Fruit fly (Drosophila melanogaster) whole organism, embryonic: Measurements from ENCODE around the gene kraken.

Experiments
- Blimp-1 ChIP-seq: fragments of 200-800 bp; sonication (Bioruptor generic); optimal IDR thresholded peaks from 3 replicates; lab custom pipeline; 2018; ENCODE audit warnings: missing biosample characterization, missing genetic modification characterization, mild to moderate bottlenecking, moderate library complexity, missing genetic modification reagents
- CG10654 ChIP-seq: fragments of 200-800 bp; sonication (Bioruptor generic); optimal IDR thresholded peaks from 2 replicates; lab custom pipeline; 2016; ENCODE audit warnings: missing biosample characterization, missing genetic modification characterization
- CG11695 ChIP-seq: fragments of 200-800 bp; sonication (Bioruptor generic); IDR thresholded peaks from 3 replicates; pipeline ENCODE4 v1.3.6; 2022; ENCODE audit warnings: missing biosample characterization, missing genetic modification characterization
- CG11723 ChIP-seq: fragments of 200-800 bp; sonication (Bioruptor generic); optimal IDR thresholded peaks from 2 replicates; lab custom pipeline; 2017; ENCODE audit warnings: missing biosample characterization, mild to moderate bottlenecking, missing genetic modification characterization
- CG12236 ChIP-seq: fragments of 200-800 bp; sonication (Bioruptor generic); optimal IDR thresholded peaks from 2 replicates; lab custom pipeline; 2016; ENCODE audit warnings: missing biosample characterization, missing genetic modification characterization
- CG13287 ChIP-seq: fragments of 200-800 bp; sonication (Bioruptor generic); IDR thresholded peaks from 2 replicates; pipeline ENCODE4 v1.3.6; 2022; ENCODE audit warnings: missing biosample characterization, missing genetic modification characterization; ENCODE audit not compliant: partially characterized antibody
- CG14710 ChIP-seq: fragments of 200-800 bp; sonication (Bioruptor generic); optimal IDR thresholded peaks from 3 replicates; lab custom pipeline; 2019; ENCODE audit warnings: missing biosample characterization, mild to moderate bottlenecking, missing genetic modification characterization, moderate library complexity
- CG1529 ChIP-seq: fragments of 200-800 bp; sonication (Bioruptor generic); optimal IDR thresholded peaks from 3 replicates; lab custom pipeline; 2018; ENCODE audit warnings: missing biosample characterization, missing genetic modification characterization
- CG18764 ChIP-seq: fragments of 200-800 bp; sonication (Bioruptor generic); optimal IDR thresholded peaks from 3 replicates; lab custom pipeline; 2016; ENCODE audit warnings: missing biosample characterization, missing genetic modification characterization
- CG2889 ChIP-seq: fragments of 200-800 bp; sonication (Bioruptor generic); IDR thresholded peaks from 3 replicates; pipeline ENCODE4 v1.3.6; 2022; ENCODE audit warnings: missing biosample characterization, missing genetic modification characterization
- CG31441 ChIP-seq: fragments of 200-800 bp; sonication (Bioruptor generic); IDR thresholded peaks from 2 replicates; pipeline ENCODE4 v1.3.6; 2022; ENCODE audit warnings: missing biosample characterization, missing genetic modification characterization
- CG4854 ChIP-seq: fragments of 200-800 bp; sonication (Bioruptor generic); optimal IDR thresholded peaks from 2 replicates; lab custom pipeline; 2016; ENCODE audit warnings: missing biosample characterization, missing genetic modification characterization, inconsistent platforms
- CG5245 ChIP-seq: fragments of 200-800 bp; sonication (Bioruptor generic); optimal IDR thresholded peaks from 3 replicates; lab custom pipeline; 2016; ENCODE audit warnings: missing biosample characterization, missing genetic modification characterization
- CG6175 ChIP-seq: fragments of 200-800 bp; sonication (Bioruptor generic); IDR thresholded peaks from 3 replicates; pipeline ENCODE4 v1.3.6; 2022; ENCODE audit warnings: missing biosample characterization, missing genetic modification characterization
- CG6254 ChIP-seq: fragments of 200-800 bp; sonication (Bioruptor generic); optimal IDR thresholded peaks from 3 replicates; lab custom pipeline; 2017; ENCODE audit warnings: mild to moderate bottlenecking, missing biosample characterization, missing genetic modification reagents, missing genetic modification characterization
- CG6654 ChIP-seq: fragments of 200-800 bp; sonication (Bioruptor generic); optimal IDR thresholded peaks from 2 replicates; lab custom pipeline; 2017; ENCODE audit warnings: missing biosample characterization, mild to moderate bottlenecking, missing genetic modification characterization
- CG6765 ChIP-seq: fragments of 200-800 bp; sonication (Bioruptor generic); optimal IDR thresholded peaks from 3 replicates; lab custom pipeline; 2017; ENCODE audit warnings: missing biosample characterization, mild to moderate bottlenecking, missing genetic modification characterization
- CG6813 ChIP-seq: fragments of 200-800 bp; sonication (Bioruptor generic); optimal IDR thresholded peaks from 2 replicates; lab custom pipeline; 2017; ENCODE audit warnings: missing biosample characterization, missing genetic modification characterization, mild to moderate bottlenecking, moderate library complexity, missing genetic modification reagents
- CrebB ChIP-seq: fragments of 200-800 bp; sonication (Bioruptor generic); optimal IDR thresholded peaks from 3 replicates; lab custom pipeline; 2018; ENCODE audit warnings: missing biosample characterization, mild to moderate bottlenecking, missing genetic modification characterization
- Dbx ChIP-seq: fragments of 200-800 bp; sonication (Bioruptor generic); IDR thresholded peaks from 3 replicates; pipeline ENCODE4 v1.3.6; 2022; ENCODE audit warnings: missing biosample characterization, missing genetic modification characterization
- Deaf1 ChIP-seq: fragments of 200-800 bp; optimal IDR thresholded peaks from 3 replicates; lab custom pipeline; 2019; ENCODE audit warnings: missing biosample characterization, mild to moderate bottlenecking, missing genetic modification characterization, moderate library complexity
- Dfd ChIP-seq, 2 experiments: fragments of >200 bp; optimal IDR thresholded peaks; 2 replicates each; lab custom pipeline; 2017; ENCODE audit warnings: missing biosample characterization in 2 of 2, missing genetic modification characterization in 2 of 2
- Fer3 ChIP-seq: fragments of 200-800 bp; sonication (Bioruptor generic); optimal IDR thresholded peaks from 2 replicates; lab custom pipeline; 2018; ENCODE audit warnings: missing biosample characterization, mild to moderate bottlenecking, missing genetic modification characterization, moderate library complexity
- Lim3 ChIP-seq: fragments of 200-800 bp; sonication (Bioruptor generic); IDR thresholded peaks from 2 replicates; pipeline ENCODE4 v1.3.6; 2022; ENCODE audit warnings: missing biosample characterization, missing genetic modification characterization
- NFAT ChIP-seq: fragments of 200-800 bp; sonication (Bioruptor generic); IDR thresholded peaks from 2 replicates; pipeline ENCODE4 v1.3.6; 2022; ENCODE audit warnings: missing biosample characterization, missing genetic modification characterization
- Side ChIP-seq: fragments of 200-800 bp; sonication (Bioruptor generic); optimal IDR thresholded peaks from 2 replicates; lab custom pipeline; 2016; ENCODE audit warnings: missing biosample characterization, missing genetic modification characterization
- Vsx1 ChIP-seq: fragments of 200-800 bp; sonication (Bioruptor generic); optimal IDR thresholded peaks from 2 replicates; lab custom pipeline; 2017; ENCODE audit warnings: missing biosample characterization, mild to moderate bottlenecking, missing genetic modification characterization, missing genetic modification reagents
- ase ChIP-seq: fragments of 200-800 bp; sonication (Bioruptor generic); IDR thresholded peaks from 3 replicates; pipeline ENCODE4 v1.3.6; 2022; ENCODE audit warnings: missing biosample characterization, missing genetic modification characterization
- caup ChIP-seq: fragments of 200-800 bp; sonication (Bioruptor generic); optimal IDR thresholded peaks from 3 replicates; lab custom pipeline; 2017; ENCODE audit warnings: missing biosample characterization, mild to moderate bottlenecking, missing genetic modification characterization, moderate library complexity; ENCODE audit not compliant: severe bottlenecking
- chif ChIP-seq, 2 experiments: fragments of 200-800 bp; sonication (Bioruptor generic); optimal IDR thresholded peaks; 3 replicates each; lab custom pipeline; 2016; ENCODE audit warnings: missing biosample characterization in 2 of 2, missing genetic modification characterization in 2 of 2
- crol ChIP-seq: fragments of 200-800 bp; sonication (Bioruptor generic); IDR thresholded peaks from 2 replicates; pipeline ENCODE4 v1.3.6; 2022; ENCODE audit warnings: missing biosample characterization, missing genetic modification characterization
- dati ChIP-seq: fragments of 200-800 bp; sonication (Bioruptor generic); IDR thresholded peaks from 2 replicates; pipeline ENCODE4 v1.3.6; 2022; ENCODE audit warnings: missing biosample characterization, missing genetic modification characterization
- disco-r ChIP-seq: fragments of 200-800 bp; sonication (Bioruptor generic); optimal IDR thresholded peaks from 2 replicates; lab custom pipeline; 2016; ENCODE audit warnings: missing biosample characterization, missing genetic modification characterization
- en ChIP-seq: fragments of 200-800 bp; sonication (Bioruptor generic); optimal IDR thresholded peaks from 2 replicates; lab custom pipeline; 2016; ENCODE audit warnings: missing biosample characterization, missing genetic modification characterization
- fd102C ChIP-seq: fragments of 200-800 bp; sonication (Bioruptor generic); optimal IDR thresholded peaks from 2 replicates; lab custom pipeline; 2018; ENCODE audit warnings: missing biosample characterization, mild to moderate bottlenecking, missing genetic modification characterization, moderate library complexity
- fd3F ChIP-seq: fragments of 200-800 bp; sonication (Bioruptor generic); optimal IDR thresholded peaks from 2 replicates; lab custom pipeline; 2018; ENCODE audit warnings: missing biosample characterization, mild to moderate bottlenecking, missing genetic modification characterization, moderate library complexity
- fd96Cb ChIP-seq: fragments of 200-800 bp; sonication (Bioruptor generic); optimal IDR thresholded peaks from 2 replicates; lab custom pipeline; 2018; ENCODE audit warnings: missing biosample characterization, mild to moderate bottlenecking, missing genetic modification characterization, moderate library complexity
- fru ChIP-seq: fragments of >200 bp; optimal IDR thresholded peaks from 2 replicates; lab custom pipeline; 2017
- gsb ChIP-seq: fragments of 200-800 bp; sonication (Bioruptor generic); IDR thresholded peaks from 2 replicates; pipeline ENCODE4 v1.3.6; 2022; ENCODE audit warnings: missing biosample characterization, missing genetic modification characterization
- hbn ChIP-seq: fragments of 200-800 bp; sonication (Bioruptor generic); IDR thresholded peaks from 2 replicates; pipeline ENCODE4 v1.3.6; 2022; ENCODE audit warnings: missing biosample characterization, missing genetic modification characterization; ENCODE audit not compliant: partially characterized antibody
- ind ChIP-seq: fragments of 200-800 bp; sonication (Bioruptor generic); optimal IDR thresholded peaks from 3 replicates; lab custom pipeline; 2016; ENCODE audit warnings: missing biosample characterization, missing genetic modification characterization
- kni ChIP-seq: fragments of 200-800 bp; sonication (Bioruptor generic); optimal IDR thresholded peaks from 3 replicates; lab custom pipeline; 2017; ENCODE audit warnings: mild to moderate bottlenecking, missing biosample characterization, missing genetic modification reagents, missing genetic modification characterization
- lmd ChIP-seq: fragments of 200-800 bp; sonication (Bioruptor generic); IDR thresholded peaks from 2 replicates; pipeline ENCODE4 v1.3.6; 2022; ENCODE audit warnings: missing biosample characterization, missing genetic modification characterization
- mld ChIP-seq: fragments of 200-800 bp; sonication (Bioruptor generic); IDR thresholded peaks from 3 replicates; pipeline ENCODE4 v1.3.6; 2022; ENCODE audit warnings: missing biosample characterization, missing genetic modification characterization; ENCODE audit not compliant: partially characterized antibody
- org-1 ChIP-seq: fragments of 200-800 bp; sonication (Bioruptor generic); optimal IDR thresholded peaks from 2 replicates; lab custom pipeline; 2017; ENCODE audit warnings: missing biosample characterization, missing genetic modification characterization
- repo ChIP-seq: fragments of 200-800 bp; sonication (Bioruptor generic); optimal IDR thresholded peaks from 2 replicates; lab custom pipeline; 2016; ENCODE audit warnings: missing biosample characterization, missing genetic modification characterization
- slp2 ChIP-seq: fragments of 200-800 bp; sonication (Bioruptor generic); optimal IDR thresholded peaks from 2 replicates; lab custom pipeline; 2016; ENCODE audit warnings: missing biosample characterization, missing genetic modification characterization
- tna ChIP-seq: fragments of 200-800 bp; sonication (Bioruptor generic); IDR thresholded peaks from 2 replicates; pipeline ENCODE4 v1.3.6; 2022; ENCODE audit warnings: missing biosample characterization, missing genetic modification characterization; ENCODE audit not compliant: partially characterized antibody
- trem ChIP-seq: fragments of 200-800 bp; optimal IDR thresholded peaks from 3 replicates; lab custom pipeline; 2019; ENCODE audit warnings: missing biosample characterization, mild to moderate bottlenecking, missing genetic modification characterization, moderate library complexity
- tup ChIP-seq: fragments of 200-800 bp; sonication (Bioruptor generic); optimal IDR thresholded peaks from 2 replicates; lab custom pipeline; 2016; ENCODE audit warnings: missing biosample characterization, mild to moderate bottlenecking, missing genetic modification characterization, moderate library complexity

kraken gene

DNA sequence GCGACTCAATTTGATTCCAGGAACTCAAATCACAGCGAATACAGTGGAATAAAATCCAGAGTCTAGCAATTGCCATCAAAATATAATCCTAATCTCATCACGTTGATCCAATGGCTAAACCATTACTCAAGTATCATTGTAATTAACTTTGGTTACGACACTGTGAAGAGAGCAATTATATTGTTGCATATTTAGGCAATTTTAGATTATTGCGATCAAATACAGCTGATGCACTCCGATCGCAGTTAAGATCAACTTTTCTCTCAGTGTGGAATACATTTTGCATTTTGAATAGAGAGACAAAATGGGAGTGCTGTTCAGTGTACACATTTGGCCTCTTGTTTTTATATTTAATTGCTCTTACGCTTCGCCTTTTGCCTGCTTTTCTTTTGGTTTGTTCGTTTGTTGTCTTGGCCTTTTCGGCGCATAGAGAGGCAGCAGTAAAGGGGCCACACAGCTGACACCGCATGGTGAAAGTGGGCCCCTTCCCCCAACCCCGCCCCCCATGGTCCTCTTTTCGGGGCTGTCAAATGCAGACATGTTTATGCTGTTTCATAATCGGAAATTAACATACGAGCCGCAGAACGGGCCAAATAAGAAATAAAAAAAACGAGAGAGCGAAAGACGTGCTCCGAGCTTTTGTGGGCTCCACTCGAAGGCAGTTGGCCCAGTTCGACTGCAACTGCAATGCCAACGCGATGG, 6.2 kb upstream of the kraken start (continued):
- peak; percentile 15 for TF ChIP-seq Vsx1 (GFP tag; lab: Kevin White, UChicago)
- TF ChIP-seq CG6254 (GFP tag; lab: Kevin White, UChicago): peak; percentile 44
- no peak for TF ChIP-seq fd102C (GFP tag; lab: Kevin White, UChicago)
- TF ChIP-seq CG5245 (GFP tag; lab: Kevin White, UChicago): peak; percentile 2
- 0 out of 3 replicates have a peak, but pooled peaks have one; percentile 7 for TF ChIP-seq ase (GFP tag; lab: Robert Waterston, UW)
- peak; percentile 64 for TF ChIP-seq fd96Cb (tag; lab: Kevin White, UChicago)
- TF ChIP-seq CG6813 (GFP tag; lab: Kevin White, UChicago): peak; percentile 41
- TF ChIP-seq CG12236: peak; percentile 28
- peak; percentile 62 for TF ChIP-seq slp2
- TF ChIP-seq dati (GFP tag; lab: Robert Waterston, UW): no peak
- TF ChIP-seq CG6765 (GFP tag; lab: Kevin White, UChicago): no peak
- no peak for TF ChIP-seq Dbx (GFP tag; lab: Robert Waterston, UW)
- peak; percentile 48 for TF ChIP-seq CG18764
- TF ChIP-seq mld (GFP tag; lab: Robert Waterston, UW): no peak
- TF ChIP-seq NFAT (GFP tag; lab: Robert Waterston, UW): 0 out of 2 replicates have a peak, but pooled peaks have one; percentile 30
- peak; percentile 27 for TF ChIP-seq Deaf1 (tag; lab: Kevin White, UChicago)
- TF ChIP-seq CrebB (tag; lab: Kevin White, UChicago): no peak
- TF ChIP-seq ind (GFP tag; lab: Kevin White, UChicago): peak; percentile 70
- TF ChIP-seq org-1 (GFP tag; lab: Kevin White, UChicago): peak; percentile 58
- no peak for TF ChIP-seq CG6175
- no peak for TF ChIP-seq Dfd (GFP tag; optimal IDR thresholded peaks at IDR 0.05; lab: Kevin White, UChicago)
- peak; percentile 70 for TF ChIP-seq lmd (GFP tag; lab: Robert Waterston, UW)
- peak; percentile 44 for TF ChIP-seq CG14710 (tag; lab: Kevin White, UChicago)
- no peak for TF ChIP-seq repo (GFP tag; lab: Kevin White, UChicago)
- no peak for TF ChIP-seq Side (GFP tag; lab: Kevin White, UChicago)
- TF ChIP-seq CG4854 (GFP tag; lab: Kevin White, UChicago): peak; percentile 27
- peak; percentile 73 for TF ChIP-seq crol (GFP tag; lab: Robert Waterston, UW)
- TF ChIP-seq caup (GFP tag; lab: Kevin White, UChicago): no peak
- no peak for TF ChIP-seq hbn (GFP tag; lab: Robert Waterston, UW)
- no peak for TF ChIP-seq CG11695
- TF ChIP-seq CG2889 (GFP tag; lab: Robert Waterston, UW): no peak
- TF ChIP-seq Fer3: peak; percentile 46
- peak; percentile 79 for TF ChIP-seq CG31441 (GFP tag; lab: Robert Waterston, UW)
- no peak for TF ChIP-seq fru (lab: Kevin White, UChicago)
- TF ChIP-seq CG11723 (GFP tag; lab: Kevin White, UChicago): peak; percentile 40
- TF ChIP-seq CG6654: peak; percentile 22
- TF ChIP-seq fd3F (GFP tag; lab: Kevin White, UChicago): no peak
- TF ChIP-seq trem (tag; lab: Kevin White, UChicago): peak; percentile 25
- TF ChIP-seq CG1529 (GFP tag; lab: Kevin White, UChicago): peak; percentile 23
- no peak for TF ChIP-seq tup
- peak; percentile 20 for TF ChIP-seq CG10654 (GFP tag; lab: Kevin White, UChicago)
- peak; percentile 62 for TF ChIP-seq en (GFP tag; lab: Kevin White, UChicago)
- TF ChIP-seq Blimp-1 (GFP tag; lab: Kevin White, UChicago): peak; percentile 80
- TF ChIP-seq kni (GFP tag; lab: Kevin White, UChicago): peak; percentile 88
- TF ChIP-seq Lim3 (GFP tag; lab: Robert Waterston, UW): no peak
- TF ChIP-seq CG13287 (GFP tag; lab: Robert Waterston, UW): no peak
- TF ChIP-seq chif (GFP tag; optimal IDR thresholded peaks at IDR 0.05; lab: Kevin White, UChicago): peak; percentile 52 to 77
- no peak for TF ChIP-seq disco-r
- TF ChIP-seq tna (GFP tag; lab: Robert Waterston, UW): no peak
- TF ChIP-seq gsb (GFP tag; lab: Robert Waterston, UW): no peak
